Fruit fly (Drosophila melanogaster): ENCODE measurements around the gene CG5953.
A peak's percentile ranks its signal among the peaks of the same experiment; 100 is the strongest.

Gene CG5953

dm6 chr2L:16535673-16536144 lies 3.0 kb upstream of the CG5953 start (continued):
- TF ChIP-seq CG17568 (GFP tag; optimal IDR thresholded peaks at IDR 0.05) (peak; percentile 91), Dip2 (GFP tag; IDR thresholded peaks at IDR 0.05) (no peak), run (tag; optimal IDR thresholded peaks at IDR 0.05) (peak; percentile 86), CG6813 (GFP tag; optimal IDR thresholded peaks at IDR 0.05) (peak; percentile 94), bcd (GFP tag; optimal IDR thresholded peaks at IDR 0.05) (peak; percentile 89), CG15073 (GFP tag; optimal IDR thresholded peaks at IDR 0.05) (peak; percentile 66), CG8765 (GFP tag; IDR thresholded peaks at IDR 0.05) (peak; percentile 94), nmo (GFP tag; optimal IDR thresholded peaks at IDR 0.05) (peak; percentile 87), chn (GFP tag; optimal IDR thresholded peaks at IDR 0.05) (peak; percentile 83), CG18764 (GFP tag; optimal IDR thresholded peaks at IDR 0.05) (peak; percentile 89), CG8281 (tag; optimal IDR thresholded peaks at IDR 0.05) (peak; percentile 82), CG10959 (GFP tag; IDR thresholded peaks at IDR 0.05) (peak; percentile 87), CG7357 (GFP tag; IDR thresholded peaks at IDR 0.05) (peak; percentile 86), CG18476 (GFP tag; optimal IDR thresholded peaks at IDR 0.05) (peak; percentile 80), kni (GFP tag; optimal IDR thresholded peaks at IDR 0.05) (peak; percentile 84), CG15479 (GFP tag; optimal IDR thresholded peaks at IDR 0.05) (peak; percentile 84), wek (GFP tag; optimal IDR thresholded peaks at IDR 0.05) (peak; percentile 62), CG9817 (tag; optimal IDR thresholded peaks at IDR 0.05) (peak; percentile 81), CG8944 (GFP tag; optimal IDR thresholded peaks at IDR 0.05) (peak; percentile 82), Fer1 (GFP tag; optimal IDR thresholded peaks at IDR 0.05) (peak; percentile 92), bowl (GFP tag; IDR thresholded peaks at IDR 0.05) (peak; percentile 81; the same call in 1 of the 2 replicates), ap (GFP tag; IDR thresholded peaks at IDR 0.05) (peak; percentile 94), Sox100B (GFP tag; optimal IDR thresholded peaks at IDR 0.05) (peak; percentile 85), dmrt11E (tag; optimal IDR thresholded peaks at IDR 0.05) (peak; percentile 96), CG4730 (GFP tag; IDR thresholded peaks at IDR 0.05) (peak; percentile 94), TFAM (GFP tag; optimal IDR thresholded peaks at IDR 0.05) (peak; percentile 81), row (GFP tag; IDR thresholded peaks at IDR 0.05) (peak; percentile 97), CG31388 (GFP tag; optimal IDR thresholded peaks at IDR 0.05) (peak; percentile 54), CG11085 (GFP tag; IDR thresholded peaks at IDR 0.05) (peak; percentile 87), Scr (GFP tag; IDR thresholded peaks at IDR 0.05; ENCODE audit: partially characterized antibody) (no peak), Camta (GFP tag; optimal IDR thresholded peaks at IDR 0.05) (peak; percentile 91), shn (GFP tag; optimal IDR thresholded peaks at IDR 0.05) (peak; percentile 81), Antp (GFP tag; optimal IDR thresholded peaks at IDR 0.05) (peak; percentile 85), CTCF (GFP tag; optimal IDR thresholded peaks at IDR 0.05) (peak; percentile 51), C15 (GFP tag; IDR thresholded peaks at IDR 0.05) (peak; percentile 83), CG7839 (tag; optimal IDR thresholded peaks at IDR 0.05) (peak; percentile 88), dati (GFP tag; IDR thresholded peaks at IDR 0.05) (peak; percentile 92), trh (GFP tag; optimal IDR thresholded peaks at IDR 0.05) (peak; percentile 72), wor (GFP tag; IDR thresholded peaks at IDR 0.05) (peak; percentile 93), Asciz (GFP tag; optimal IDR thresholded peaks at IDR 0.05) (peak; percentile 96), Mes4 (GFP tag; optimal IDR thresholded peaks at IDR 0.05) (peak; percentile 94), tup (GFP tag; optimal IDR thresholded peaks at IDR 0.05) (peak; percentile 47), CoRest (tag; optimal IDR thresholded peaks at IDR 0.05) (peak; percentile 89), CG17612 (GFP tag; IDR thresholded peaks at IDR 0.05) (peak; percentile 87), corto (GFP tag; optimal IDR thresholded peaks at IDR 0.05) (peak; percentile 69), lola (GFP tag; optimal IDR thresholded peaks at IDR 0.05) (peak in 1 of 3 experiments; percentile 95), CG11247 (GFP tag; IDR thresholded peaks at IDR 0.05) (peak; percentile 93), MTF-1 (GFP tag; optimal IDR thresholded peaks at IDR 0.05; ENCODE audit: borderline replicate concordance) (peak; percentile 87), dan (GFP tag; IDR thresholded peaks at IDR 0.05) (peak; percentile 80; the same call in 1 of the 2 replicates), CG12155 (GFP tag; optimal IDR thresholded peaks at IDR 0.05) (peak; percentile 80), CG11504 (tag; optimal IDR thresholded peaks at IDR 0.05) (peak; percentile 90)
